Fruit fly (Drosophila melanogaster): ENCODE results near the gene SelR.

SelR gene

dm6 chr3R:10852232-10852774 is 16.1 kb downstream of the SelR start, which contains the start of gene CG4565 (continued):
- peak; percentile 33; the same call in 1 of the 2 replicates for TF ChIP-seq Atf6 (GFP tag; IDR thresholded peaks at IDR 0.05)
- TF ChIP-seq Sox100B (GFP tag; optimal IDR thresholded peaks at IDR 0.05) = no peak
- TF ChIP-seq schlank (tag; optimal IDR thresholded peaks at IDR 0.05) = no peak
- no peak for TF ChIP-seq sc (optimal IDR thresholded peaks at IDR 0.05)
- TF ChIP-seq sc (GFP tag; optimal IDR thresholded peaks at IDR 0.05) = no peak
- no peak for TF ChIP-seq CG12659 (GFP tag; optimal IDR thresholded peaks at IDR 0.05)
- TF ChIP-seq CG1602 (GFP tag; optimal IDR thresholded peaks at IDR 0.05) = no peak
- no peak for TF ChIP-seq ase (GFP tag; IDR thresholded peaks at IDR 0.05)
- TF ChIP-seq emc (GFP tag; optimal IDR thresholded peaks at IDR 0.05) = no peak
- no peak for TF ChIP-seq CG7786 (GFP tag; optimal IDR thresholded peaks at IDR 0.05)
- no peak for TF ChIP-seq CG31388 (GFP tag; optimal IDR thresholded peaks at IDR 0.05)
- TF ChIP-seq Dip3 (GFP tag; optimal IDR thresholded peaks at IDR 0.05) = no peak
- no peak for TF ChIP-seq CG12942 (GFP tag; optimal IDR thresholded peaks at IDR 0.05)
- TF ChIP-seq lbe (GFP tag; optimal IDR thresholded peaks at IDR 0.05) = no peak
- no peak for TF ChIP-seq hth (optimal IDR thresholded peaks at IDR 0.05)
- TF ChIP-seq CG15479 (GFP tag; optimal IDR thresholded peaks at IDR 0.05) = no peak
- no peak for TF ChIP-seq CG17186 (GFP tag; optimal IDR thresholded peaks at IDR 0.05)
- peak; percentile 9 for TF ChIP-seq zf30C (GFP tag; optimal IDR thresholded peaks at IDR 0.05)
- TF ChIP-seq phol (tag; optimal IDR thresholded peaks at IDR 0.05) = peak; percentile 29
- TF ChIP-seq stwl (tag; optimal IDR thresholded peaks at IDR 0.05) = peak; percentile 76
- TF ChIP-seq CG32772 (GFP tag; IDR thresholded peaks at IDR 0.05) = no peak
- no peak for TF ChIP-seq tap (tag; optimal IDR thresholded peaks at IDR 0.05)
- peak; percentile 16 for TF ChIP-seq CTCF (GFP tag; optimal IDR thresholded peaks at IDR 0.05)
- no peak for TF ChIP-seq sr (GFP tag; IDR thresholded peaks at IDR 0.05)
- no peak for TF ChIP-seq HmgZ (tag; optimal IDR thresholded peaks at IDR 0.05)
- TF ChIP-seq Atf3 (GFP tag; optimal IDR thresholded peaks at IDR 0.05) = no peak
- no peak for TF ChIP-seq zen (tag; optimal IDR thresholded peaks at IDR 0.05)
- no peak for TF ChIP-seq Atf-2 (GFP tag; optimal IDR thresholded peaks at IDR 0.05)
- no peak for TF ChIP-seq Doc2 (GFP tag; IDR thresholded peaks at IDR 0.05)
- TF ChIP-seq pho (GFP tag; optimal IDR thresholded peaks at IDR 0.05) = no peak
- peak; percentile 61 for TF ChIP-seq Dll (GFP tag; IDR thresholded peaks at IDR 0.05; ENCODE audit: partially characterized antibody)
- no peak for TF ChIP-seq CG2199 (GFP tag; IDR thresholded peaks at IDR 0.05)
- TF ChIP-seq org-1 (GFP tag; optimal IDR thresholded peaks at IDR 0.05) = no peak
- no peak for TF ChIP-seq CG17912 (GFP tag; optimal IDR thresholded peaks at IDR 0.05)
- TF ChIP-seq ab (GFP tag; optimal IDR thresholded peaks at IDR 0.05) = no peak
- TF ChIP-seq CG12236 (GFP tag; optimal IDR thresholded peaks at IDR 0.05) = no peak
- TF ChIP-seq fu2 (GFP tag; optimal IDR thresholded peaks at IDR 0.05) = no peak
- TF ChIP-seq NC2α (GFP tag; optimal IDR thresholded peaks at IDR 0.05) = no peak
- no peak for TF ChIP-seq ewg (GFP tag; optimal IDR thresholded peaks at IDR 0.05)
- no peak for TF ChIP-seq Adf1 (GFP tag; IDR thresholded peaks at IDR 0.05)
- no peak for TF ChIP-seq fru (optimal IDR thresholded peaks at IDR 0.05)
- no peak for TF ChIP-seq CG10462 (GFP tag; optimal IDR thresholded peaks at IDR 0.05)
- no peak for TF ChIP-seq cwo (GFP tag; optimal IDR thresholded peaks at IDR 0.05)
- peak; percentile 53; the same call in 1 of the 3 replicates for TF ChIP-seq CG6791 (GFP tag; IDR thresholded peaks at IDR 0.05; ENCODE audit: partially characterized antibody)
- peak; percentile 27 for TF ChIP-seq CG13296 (GFP tag; optimal IDR thresholded peaks at IDR 0.05)
- peak; percentile 25 for TF ChIP-seq CG6765 (GFP tag; optimal IDR thresholded peaks at IDR 0.05)
- TF ChIP-seq Dbx (GFP tag; IDR thresholded peaks at IDR 0.05) = no peak
- peak; percentile 8 for TF ChIP-seq CG3281 (GFP tag; optimal IDR thresholded peaks at IDR 0.05)
- TF ChIP-seq HLH54F (GFP tag; optimal IDR thresholded peaks at IDR 0.05) = no peak
- TF ChIP-seq ato (GFP tag; IDR thresholded peaks at IDR 0.05; ENCODE audit: partially characterized antibody) = peak; percentile 58
- no peak for TF ChIP-seq CG4854 (GFP tag; optimal IDR thresholded peaks at IDR 0.05)
- TF ChIP-seq Stat92E (GFP tag; optimal IDR thresholded peaks at IDR 0.05) = peak in 1 of 3 experiments; percentile 36
- no peak for TF ChIP-seq CG18476 (GFP tag; optimal IDR thresholded peaks at IDR 0.05)

All from whole organism, embryonic.